Fruit fly (Drosophila melanogaster) whole organism, embryonic: Measurements from ENCODE around the gene CG42494.

ENCODE experiments used
- CG10366 ChIP-seq: fragments of 200-800 bp; sonication (Bioruptor generic); IDR thresholded peaks from 2 replicates; pipeline ENCODE4 v1.3.6; 2022; ENCODE audit warnings: missing biosample characterization, missing genetic modification characterization
- CG10543 ChIP-seq: fragments of 200-800 bp; sonication (Bioruptor generic); optimal IDR thresholded peaks from 3 replicates; lab custom pipeline; 2017; ENCODE audit warnings: missing biosample characterization, mild to moderate bottlenecking, missing genetic modification characterization, moderate library complexity
- CG10654 ChIP-seq: fragments of 200-800 bp; sonication (Bioruptor generic); optimal IDR thresholded peaks from 2 replicates; lab custom pipeline; 2016; ENCODE audit warnings: missing biosample characterization, missing genetic modification characterization
- CG11085 ChIP-seq: fragments of 200-800 bp; sonication (Bioruptor generic); IDR thresholded peaks from 2 replicates; pipeline ENCODE4 v1.3.6; 2022; ENCODE audit warnings: missing biosample characterization, missing genetic modification characterization
- CG11398 ChIP-seq: fragments of 200-800 bp; sonication (Bioruptor generic); optimal IDR thresholded peaks from 2 replicates; lab custom pipeline; 2016; ENCODE audit warnings: missing biosample characterization, missing genetic modification characterization
- CG11560 ChIP-seq: fragments of 200-800 bp; sonication (Bioruptor generic); IDR thresholded peaks from 3 replicates; pipeline ENCODE4 v1.3.6; 2022; ENCODE audit warnings: missing biosample characterization, missing genetic modification characterization
- CG12155 ChIP-seq: fragments of 200-800 bp; sonication (Bioruptor generic); optimal IDR thresholded peaks from 3 replicates; lab custom pipeline; 2016; ENCODE audit warnings: missing biosample characterization, missing genetic modification characterization
- CG14050 ChIP-seq: fragments of 200-800 bp; sonication (Bioruptor generic); IDR thresholded peaks from 3 replicates; pipeline ENCODE4 v1.3.6; 2022; ENCODE audit warnings: missing biosample characterization, missing genetic modification characterization
- CG14860 ChIP-seq: fragments of 200-800 bp; sonication (Bioruptor generic); IDR thresholded peaks from 3 replicates; pipeline ENCODE4 v1.3.6; 2022; ENCODE audit warnings: missing biosample characterization, missing genetic modification characterization; ENCODE audit not compliant: partially characterized antibody
- CG15696 ChIP-seq: fragments of 200-800 bp; sonication (Bioruptor generic); optimal IDR thresholded peaks from 2 replicates; lab custom pipeline; 2019; ENCODE audit warnings: missing biosample characterization, mild to moderate bottlenecking, missing genetic modification characterization, moderate library complexity
- CG17186 ChIP-seq: fragments of 200-800 bp; sonication (Bioruptor generic); optimal IDR thresholded peaks from 3 replicates; lab custom pipeline; 2017; ENCODE audit warnings: missing biosample characterization, missing genetic modification reagents, missing genetic modification characterization
- CG17829 ChIP-seq: fragments of 200-800 bp; optimal IDR thresholded peaks from 2 replicates; lab custom pipeline; 2019; ENCODE audit warnings: missing biosample characterization, mild to moderate bottlenecking, missing genetic modification characterization, moderate library complexity
- CG18599 ChIP-seq: fragments of 200-800 bp; sonication (Bioruptor generic); optimal IDR thresholded peaks from 3 replicates; lab custom pipeline; 2017; ENCODE audit warnings: missing biosample characterization, missing genetic modification characterization, mild to moderate bottlenecking, moderate library complexity, missing genetic modification reagents
- CG2199 ChIP-seq: fragments of 200-800 bp; sonication (Bioruptor generic); IDR thresholded peaks from 3 replicates; pipeline ENCODE4 v1.3.6; 2022; ENCODE audit warnings: missing biosample characterization, missing genetic modification characterization
- CG3407 ChIP-seq: fragments of 200-800 bp; sonication (Bioruptor generic); optimal IDR thresholded peaks from 2 replicates; lab custom pipeline; 2018; ENCODE audit warnings: missing biosample characterization, mild to moderate bottlenecking, missing genetic modification characterization
- CG42726 ChIP-seq: fragments of 200-800 bp; sonication (Bioruptor generic); IDR thresholded peaks from 2 replicates; pipeline ENCODE4 v1.3.6; 2022; ENCODE audit warnings: missing biosample characterization, missing genetic modification characterization; ENCODE audit not compliant: partially characterized antibody
- CG7839 ChIP-seq: fragments of 200-800 bp; sonication (Bioruptor generic); optimal IDR thresholded peaks from 3 replicates; lab custom pipeline; 2018; ENCODE audit warnings: missing biosample characterization, mild to moderate bottlenecking, missing genetic modification characterization, moderate library complexity
- CG8478 ChIP-seq: fragments of >200 bp; optimal IDR thresholded peaks from 2 replicates; lab custom pipeline; 2018
- CG9727 ChIP-seq: fragments of 200-800 bp; sonication (Bioruptor generic); optimal IDR thresholded peaks from 3 replicates; lab custom pipeline; 2017; ENCODE audit warnings: missing biosample characterization, mild to moderate bottlenecking, missing genetic modification characterization
- CG9876 ChIP-seq: fragments of 200-800 bp; sonication (Bioruptor generic); optimal IDR thresholded peaks from 2 replicates; lab custom pipeline; 2016; ENCODE audit warnings: missing biosample characterization, missing genetic modification characterization
- CG9932 ChIP-seq: fragments of 200-800 bp; sonication (Bioruptor generic); IDR thresholded peaks from 2 replicates; pipeline ENCODE4 v1.3.6; 2022; ENCODE audit warnings: missing biosample characterization, missing genetic modification characterization
- Dbx ChIP-seq: fragments of 200-800 bp; sonication (Bioruptor generic); IDR thresholded peaks from 3 replicates; pipeline ENCODE4 v1.3.6; 2022; ENCODE audit warnings: missing biosample characterization, missing genetic modification characterization
- Dll ChIP-seq: fragments of 200-800 bp; sonication (Bioruptor generic); IDR thresholded peaks from 4 replicates; pipeline ENCODE4 v1.3.6; 2022; ENCODE audit warnings: missing biosample characterization, missing genetic modification characterization; ENCODE audit not compliant: partially characterized antibody
- Ets65A ChIP-seq: fragments of 200-800 bp; sonication (Bioruptor generic); peaks from one replicate; lab custom pipeline; 2016; ENCODE audit warnings: missing biosample characterization, missing genetic modification characterization
- Ets97D ChIP-seq: fragments of 200-800 bp; sonication (Bioruptor generic); optimal IDR thresholded peaks from 3 replicates; lab custom pipeline; 2016; ENCODE audit warnings: missing biosample characterization, missing genetic modification characterization
- H2.0 ChIP-seq: fragments of 200-800 bp; sonication (Bioruptor generic); IDR thresholded peaks from 2 replicates; pipeline ENCODE4 v1.3.6; 2022; ENCODE audit warnings: missing biosample characterization, missing genetic modification characterization
- Lpt ChIP-seq: fragments of >200 bp; optimal IDR thresholded peaks from 2 replicates; lab custom pipeline; 2018; ENCODE audit warnings: missing biosample characterization, missing genetic modification characterization
- Pdp1 ChIP-seq, 2 experiments: fragments of 200-800 bp; sonication (Bioruptor generic); optimal IDR thresholded peaks; 3 replicates each; lab custom pipeline; 2016; ENCODE audit warnings: missing biosample characterization in 2 of 2, missing genetic modification characterization in 2 of 2, mild to moderate bottlenecking in 1 of 2, moderate library complexity in 1 of 2
- Sry-δ ChIP-seq: fragments of 200-800 bp; sonication (Bioruptor generic); optimal IDR thresholded peaks from 2 replicates; lab custom pipeline; 2016; ENCODE audit warnings: missing biosample characterization, missing genetic modification characterization
- Ssrp ChIP-seq: fragments of 200-800 bp; sonication (Bioruptor generic); optimal IDR thresholded peaks from 2 replicates; lab custom pipeline; 2018; ENCODE audit warnings: missing biosample characterization, mild to moderate bottlenecking, missing genetic modification characterization, moderate library complexity
- Trl ChIP-seq, 3 experiments: fragments of >200 bp in 2 of 3; fragments of 200-800 bp in 1 of 3; sonication (Bioruptor generic) in 1 of 3; optimal IDR thresholded peaks; 2 replicates in 1 of 3; 3 replicates in 2 of 3; lab custom pipeline; 2016 to 2017; ENCODE audit warnings: missing biosample characterization in 1 of 3, missing genetic modification characterization in 1 of 3
- Xbp1 ChIP-seq: fragments of 200-800 bp; sonication (Bioruptor generic); optimal IDR thresholded peaks from 3 replicates; lab custom pipeline; 2016; ENCODE audit warnings: missing biosample characterization, mild to moderate bottlenecking, missing genetic modification characterization
- amos ChIP-seq: fragments of 200-800 bp; sonication (Bioruptor generic); IDR thresholded peaks from 2 replicates; pipeline ENCODE4 v1.3.6; 2022; ENCODE audit warnings: missing biosample characterization, missing genetic modification characterization; ENCODE audit not compliant: partially characterized antibody
- ato ChIP-seq: fragments of 200-800 bp; sonication (Bioruptor generic); IDR thresholded peaks from 2 replicates; pipeline ENCODE4 v1.3.6; 2022; ENCODE audit warnings: missing biosample characterization, missing genetic modification characterization; ENCODE audit not compliant: partially characterized antibody
- bsh ChIP-seq, 2 experiments: fragments of 200-800 bp; sonication (Bioruptor generic); optimal IDR thresholded peaks; 2 replicates each; lab custom pipeline; 2017 to 2018; ENCODE audit warnings: mild to moderate bottlenecking in 2 of 2, missing biosample characterization in 2 of 2, missing genetic modification characterization in 2 of 2, moderate library complexity in 1 of 2
- chn ChIP-seq: fragments of 200-800 bp; sonication (Bioruptor generic); optimal IDR thresholded peaks from 2 replicates; lab custom pipeline; 2016; ENCODE audit warnings: missing biosample characterization, missing genetic modification characterization
- crc ChIP-seq: fragments of 200-800 bp; sonication (Bioruptor generic); optimal IDR thresholded peaks from 2 replicates; lab custom pipeline; 2016; ENCODE audit warnings: missing biosample characterization, missing genetic modification characterization
- gcm2 ChIP-seq: fragments of 200-800 bp; sonication (Bioruptor generic); optimal IDR thresholded peaks from 2 replicates; lab custom pipeline; 2016; ENCODE audit warnings: missing biosample characterization, missing genetic modification characterization
- kay ChIP-seq: fragments of 200-800 bp; sonication (Bioruptor generic); optimal IDR thresholded peaks from 2 replicates; lab custom pipeline; 2016; ENCODE audit warnings: missing biosample characterization, missing genetic modification characterization
- knrl ChIP-seq: fragments of 200-800 bp; sonication (Bioruptor generic); IDR thresholded peaks from 3 replicates; pipeline ENCODE4 v1.3.6; 2022; ENCODE audit warnings: missing biosample characterization, missing genetic modification characterization; ENCODE audit not compliant: partially characterized antibody
- mld ChIP-seq: fragments of 200-800 bp; sonication (Bioruptor generic); IDR thresholded peaks from 3 replicates; pipeline ENCODE4 v1.3.6; 2022; ENCODE audit warnings: missing biosample characterization, missing genetic modification characterization; ENCODE audit not compliant: partially characterized antibody
- oc ChIP-seq: fragments of 200-800 bp; sonication (Bioruptor generic); optimal IDR thresholded peaks from 2 replicates; lab custom pipeline; 2018; ENCODE audit warnings: missing biosample characterization, mild to moderate bottlenecking, missing genetic modification characterization, moderate library complexity
- pum ChIP-seq: fragments of 200-800 bp; sonication (Bioruptor generic); optimal IDR thresholded peaks from 2 replicates; lab custom pipeline; 2016; ENCODE audit warnings: missing biosample characterization, missing genetic modification characterization
- trh ChIP-seq: fragments of 200-800 bp; sonication (Bioruptor generic); optimal IDR thresholded peaks from 2 replicates; lab custom pipeline; 2016; ENCODE audit warnings: missing biosample characterization, missing genetic modification characterization
- vvl ChIP-seq: fragments of 200-800 bp; sonication (Bioruptor generic); IDR thresholded peaks from 2 replicates; pipeline ENCODE4 v1.3.6; 2022; ENCODE audit warnings: missing biosample characterization, missing genetic modification characterization
- yki ChIP-seq: fragments of >200 bp; optimal IDR thresholded peaks from 3 replicates; lab custom pipeline; 2018
- zen ChIP-seq: fragments of 200-800 bp; sonication (Bioruptor generic); optimal IDR thresholded peaks from 3 replicates; lab custom pipeline; 2018; ENCODE audit warnings: missing biosample characterization, mild to moderate bottlenecking, missing genetic modification characterization, moderate library complexity
- zf30C ChIP-seq: fragments of 200-800 bp; sonication (Bioruptor generic); optimal IDR thresholded peaks from 3 replicates; lab custom pipeline; 2018; ENCODE audit warnings: missing biosample characterization, mild to moderate bottlenecking, missing genetic modification characterization
- zfh2 ChIP-seq: fragments of 200-800 bp; sonication (Bioruptor generic); optimal IDR thresholded peaks from 2 replicates; lab custom pipeline; 2016; ENCODE audit warnings: missing biosample characterization, missing genetic modification characterization

Gene CG42494

DNA sequence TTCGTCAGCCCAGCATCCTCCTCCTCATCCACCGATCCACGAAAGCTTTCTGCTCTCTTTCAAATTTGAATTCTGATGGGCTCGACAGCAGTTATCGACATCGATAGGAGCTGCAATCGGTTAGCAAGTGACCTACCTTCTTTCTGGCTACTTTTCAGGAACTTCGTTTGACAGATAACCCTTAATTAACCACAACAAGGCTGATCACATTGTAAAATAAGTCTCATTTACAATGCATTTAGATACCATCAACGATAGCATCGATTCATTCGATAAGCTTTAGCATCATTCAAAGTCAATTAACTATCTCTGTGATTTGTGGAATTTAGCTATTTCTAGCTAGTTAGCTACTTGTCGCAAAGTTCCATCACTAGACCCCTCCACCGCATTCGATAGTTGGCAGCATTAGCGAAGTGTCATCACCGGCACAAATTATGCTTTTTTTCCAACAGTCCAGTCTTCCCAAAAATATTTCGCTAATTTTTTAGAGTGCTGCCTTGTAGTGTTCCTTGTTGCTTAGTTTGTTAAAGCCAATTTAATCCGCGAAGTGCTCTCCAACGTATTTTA lies 5.6 kb upstream of the CG42494 start, which contains the start of the genes MnM and Girdin (continued):
- 0 out of 2 replicates have a peak, but pooled peaks have one; percentile 8 for TF ChIP-seq H2.0 (GFP tag; lab: Robert Waterston, UW)
- peak; percentile 61 for TF ChIP-seq Dbx (GFP tag; lab: Robert Waterston, UW)
- 0 out of 2 replicates have a peak, but pooled peaks have one; percentile 49 for TF ChIP-seq CG42726 (GFP tag; lab: Robert Waterston, UW)
- peak; percentile 100 for TF ChIP-seq Sry-δ (GFP tag; lab: Kevin White, UChicago)
- peak; percentile 54 for TF ChIP-seq zen (tag; lab: Kevin White, UChicago)
- peak; percentile 88 for TF ChIP-seq CG9932
- TF ChIP-seq CG12155 (GFP tag; lab: Kevin White, UChicago), result peak; percentile 71
- TF ChIP-seq Dll, result peak; percentile 93
- peak; percentile 17 for TF ChIP-seq trh (GFP tag; lab: Kevin White, UChicago)
- TF ChIP-seq CG8478 (lab: Kevin White, UChicago), result no peak
- peak in 1 of 2 experiments; percentile 22 for TF ChIP-seq Trl (optimal IDR thresholded peaks at IDR 0.05; lab: Kevin White, UChicago)
- TF ChIP-seq Trl (GFP tag; optimal IDR thresholded peaks at IDR 0.05; lab: Kevin White, UChicago), result peak; percentile 77
- peak; percentile 41 for TF ChIP-seq CG15696
- TF ChIP-seq CG9876, result peak; percentile 60
- peak; percentile 41; the same call in 1 of the 2 replicates for TF ChIP-seq vvl (GFP tag; lab: Robert Waterston, UW)
- peak; percentile 43 for TF ChIP-seq CG10654 (GFP tag; lab: Kevin White, UChicago)
- TF ChIP-seq Pdp1 (GFP tag; optimal IDR thresholded peaks at IDR 0.05; lab: Kevin White, UChicago), result peak; percentile 67 to 69
- no peak for TF ChIP-seq zf30C
- peak; percentile 64 for TF ChIP-seq CG10543
- TF ChIP-seq CG11560 (tag; lab: Robert Waterston, UW), result peak; percentile 53; the same call in 1 of the 3 replicates
- peak; percentile 98 for TF ChIP-seq Ets65A
- TF ChIP-seq CG9727 (GFP tag; lab: Kevin White, UChicago), result peak; percentile 46
- TF ChIP-seq CG7839 (tag; lab: Kevin White, UChicago), result no peak
- TF ChIP-seq Lpt (GFP tag; lab: Kevin White, UChicago), result no peak
- TF ChIP-seq crc, result peak; percentile 0
- peak; percentile 44 for TF ChIP-seq kay (GFP tag; lab: Kevin White, UChicago)
- peak; percentile 44 for TF ChIP-seq CG18599 (GFP tag; lab: Kevin White, UChicago)
- TF ChIP-seq chn (GFP tag; lab: Kevin White, UChicago), result peak; percentile 78
- no peak for TF ChIP-seq yki
- peak; percentile 71 for TF ChIP-seq CG17829 (tag; lab: Kevin White, UChicago)
- peak; percentile 60; the same call in 1 of the 3 replicates for TF ChIP-seq mld (GFP tag; lab: Robert Waterston, UW)
- peak in 1 of 2 experiments; percentile 41 for TF ChIP-seq bsh (GFP tag; optimal IDR thresholded peaks at IDR 0.05; lab: Kevin White, UChicago)
- TF ChIP-seq CG14050 (GFP tag; lab: Robert Waterston, UW), result no peak
- TF ChIP-seq CG3407 (GFP tag; lab: Kevin White, UChicago), result no peak
- no peak for TF ChIP-seq CG2199 (GFP tag; lab: Robert Waterston, UW)
- TF ChIP-seq ato (GFP tag; lab: Robert Waterston, UW), result peak; percentile 64; the same call in 1 of the 2 replicates
- TF ChIP-seq CG10366 (GFP tag; lab: Robert Waterston, UW), result peak; percentile 55
- peak; percentile 88 for TF ChIP-seq knrl
- peak; percentile 53 for TF ChIP-seq CG17186 (GFP tag; lab: Kevin White, UChicago)
- no peak for TF ChIP-seq CG11398 (GFP tag; lab: Kevin White, UChicago)
- TF ChIP-seq CG14860 (GFP tag; lab: Robert Waterston, UW), result peak; percentile 80
- peak; percentile 91 for TF ChIP-seq zfh2 (GFP tag; lab: Kevin White, UChicago)
- no peak for TF ChIP-seq oc (tag; lab: Kevin White, UChicago)
- TF ChIP-seq Ssrp (tag; lab: Kevin White, UChicago), result peak; percentile 46
- TF ChIP-seq Ets97D (GFP tag; lab: Kevin White, UChicago), result peak; percentile 79
- TF ChIP-seq pum, result peak; percentile 79
- TF ChIP-seq CG11085, result no peak
- TF ChIP-seq amos, result peak; percentile 79
- TF ChIP-seq Xbp1 (GFP tag; lab: Kevin White, UChicago), result peak; percentile 79
- TF ChIP-seq gcm2 (GFP tag; lab: Kevin White, UChicago), result no peak
